Fruit fly (Drosophila melanogaster) whole organism, embryonic: ENCODE results near the gene CG7841.
A peak's percentile ranks its signal among the peaks of the same experiment; 100 is the strongest.

Source experiments
- CG10274 ChIP-seq: fragments of 200-800 bp; sonication (Bioruptor generic); optimal IDR thresholded peaks from 3 replicates; lab custom pipeline; 2017; ENCODE audit warnings: missing biosample characterization, mild to moderate bottlenecking, missing genetic modification characterization
- CG11695 ChIP-seq: fragments of 200-800 bp; sonication (Bioruptor generic); IDR thresholded peaks from 3 replicates; pipeline ENCODE4 v1.3.6; 2022; ENCODE audit warnings: missing biosample characterization, missing genetic modification characterization
- CG11696 ChIP-seq: fragments of 200-800 bp; sonication (Bioruptor generic); IDR thresholded peaks from 2 replicates; pipeline ENCODE4 v1.3.6; 2022; ENCODE audit warnings: missing biosample characterization, missing genetic modification characterization
- CG11723 ChIP-seq: fragments of 200-800 bp; sonication (Bioruptor generic); optimal IDR thresholded peaks from 2 replicates; lab custom pipeline; 2017; ENCODE audit warnings: missing biosample characterization, mild to moderate bottlenecking, missing genetic modification characterization
- CG12071 ChIP-seq: fragments of 200-800 bp; sonication (Bioruptor generic); optimal IDR thresholded peaks from 3 replicates; lab custom pipeline; 2018; ENCODE audit warnings: missing biosample characterization, mild to moderate bottlenecking, missing genetic modification characterization
- CG13894 ChIP-seq: fragments of 200-800 bp; sonication (Bioruptor generic); optimal IDR thresholded peaks from 3 replicates; lab custom pipeline; 2018; ENCODE audit warnings: missing biosample characterization, mild to moderate bottlenecking, missing genetic modification characterization, moderate library complexity
- CG17912 ChIP-seq: fragments of 200-800 bp; sonication (Bioruptor generic); optimal IDR thresholded peaks from 2 replicates; lab custom pipeline; 2018; ENCODE audit warnings: missing biosample characterization, mild to moderate bottlenecking, missing genetic modification characterization
- CG1792 ChIP-seq: fragments of 200-800 bp; sonication (Bioruptor generic); optimal IDR thresholded peaks from 2 replicates; lab custom pipeline; 2016; ENCODE audit warnings: missing biosample characterization, missing genetic modification characterization
- CG18262 ChIP-seq: fragments of 200-800 bp; optimal IDR thresholded peaks from 3 replicates; lab custom pipeline; 2019; ENCODE audit warnings: missing biosample characterization, mild to moderate bottlenecking, missing genetic modification characterization, moderate library complexity
- CG1832 ChIP-seq: fragments of 200-800 bp; sonication (Bioruptor generic); optimal IDR thresholded peaks from 2 replicates; lab custom pipeline; 2017; ENCODE audit warnings: missing biosample characterization, mild to moderate bottlenecking, missing genetic modification characterization, inconsistent platforms
- CG2116 ChIP-seq: fragments of 200-800 bp; sonication (Bioruptor generic); optimal IDR thresholded peaks from 3 replicates; lab custom pipeline; 2018; ENCODE audit warnings: missing biosample characterization, mild to moderate bottlenecking, missing genetic modification characterization
- CG2120 ChIP-seq: fragments of 200-800 bp; sonication (Bioruptor generic); optimal IDR thresholded peaks from 3 replicates; lab custom pipeline; 2016; ENCODE audit warnings: missing biosample characterization, missing genetic modification characterization
- CG2199 ChIP-seq: fragments of 200-800 bp; sonication (Bioruptor generic); IDR thresholded peaks from 3 replicates; pipeline ENCODE4 v1.3.6; 2022; ENCODE audit warnings: missing biosample characterization, missing genetic modification characterization
- CG31441 ChIP-seq: fragments of 200-800 bp; sonication (Bioruptor generic); IDR thresholded peaks from 2 replicates; pipeline ENCODE4 v1.3.6; 2022; ENCODE audit warnings: missing biosample characterization, missing genetic modification characterization
- CG33213 ChIP-seq: fragments of 200-800 bp; sonication (Bioruptor generic); optimal IDR thresholded peaks from 3 replicates; lab custom pipeline; 2016; ENCODE audit warnings: missing biosample characterization, missing genetic modification characterization
- CG6175 ChIP-seq: fragments of 200-800 bp; sonication (Bioruptor generic); IDR thresholded peaks from 3 replicates; pipeline ENCODE4 v1.3.6; 2022; ENCODE audit warnings: missing biosample characterization, missing genetic modification characterization
- CG6854 ChIP-seq: fragments of 200-800 bp; sonication (Bioruptor generic); optimal IDR thresholded peaks from 3 replicates; lab custom pipeline; 2017; ENCODE audit warnings: missing biosample characterization, mild to moderate bottlenecking, missing genetic modification characterization
- CG8281 ChIP-seq: fragments of 200-800 bp; sonication (Bioruptor generic); optimal IDR thresholded peaks from 2 replicates; lab custom pipeline; 2018; ENCODE audit warnings: missing biosample characterization, mild to moderate bottlenecking, missing genetic modification characterization, moderate library complexity
- CG8290 ChIP-seq, 3 experiments: fragments of 200-800 bp; sonication (Bioruptor generic); optimal IDR thresholded peaks; 2 replicates each; lab custom pipeline; 2016 to 2019; ENCODE audit warnings: missing biosample characterization in 3 of 3, missing genetic modification characterization in 3 of 3, mild to moderate bottlenecking in 2 of 3, moderate library complexity in 1 of 3
- Dll ChIP-seq: fragments of 200-800 bp; sonication (Bioruptor generic); IDR thresholded peaks from 4 replicates; pipeline ENCODE4 v1.3.6; 2022; ENCODE audit warnings: missing biosample characterization, missing genetic modification characterization; ENCODE audit not compliant: partially characterized antibody
- Hmr ChIP-seq: fragments of 200-800 bp; sonication (Bioruptor generic); optimal IDR thresholded peaks from 3 replicates; lab custom pipeline; 2017; ENCODE audit warnings: mild to moderate bottlenecking, missing biosample characterization, missing genetic modification reagents, missing genetic modification characterization
- Hr3 ChIP-seq: fragments of 200-800 bp; sonication (Bioruptor generic); optimal IDR thresholded peaks from 3 replicates; lab custom pipeline; 2016; ENCODE audit warnings: missing biosample characterization, missing genetic modification characterization
- Lim3 ChIP-seq: fragments of 200-800 bp; sonication (Bioruptor generic); IDR thresholded peaks from 2 replicates; pipeline ENCODE4 v1.3.6; 2022; ENCODE audit warnings: missing biosample characterization, missing genetic modification characterization
- Mes4 ChIP-seq: fragments of 200-800 bp; sonication (Bioruptor generic); optimal IDR thresholded peaks from 2 replicates; lab custom pipeline; 2016; ENCODE audit warnings: missing biosample characterization, missing genetic modification characterization
- Myb ChIP-seq: fragments of 200-800 bp; sonication (Bioruptor generic); optimal IDR thresholded peaks from 2 replicates; lab custom pipeline; 2016; ENCODE audit warnings: missing biosample characterization, missing genetic modification characterization
- Poxn ChIP-seq: fragments of 200-800 bp; sonication (Bioruptor generic); IDR thresholded peaks from 2 replicates; pipeline ENCODE4 v1.3.6; 2022; ENCODE audit warnings: missing biosample characterization, missing genetic modification characterization
- Rx ChIP-seq: fragments of 200-800 bp; sonication (Bioruptor generic); IDR thresholded peaks from 2 replicates; pipeline ENCODE4 v1.3.6; 2022; ENCODE audit warnings: missing biosample characterization, missing genetic modification characterization
- Sin3A ChIP-seq: fragments of >200 bp; optimal IDR thresholded peaks from 2 replicates; lab custom pipeline; 2018
- Usf ChIP-seq: fragments of 200-800 bp; sonication (Bioruptor generic); optimal IDR thresholded peaks from 2 replicates; lab custom pipeline; 2017; ENCODE audit warnings: missing genotype, missing biosample characterization, missing genetic modification characterization
- ara ChIP-seq: fragments of 200-800 bp; sonication (Bioruptor generic); IDR thresholded peaks from 2 replicates; pipeline ENCODE4 v1.3.6; 2022; ENCODE audit warnings: missing biosample characterization, missing genetic modification characterization
- ase ChIP-seq: fragments of 200-800 bp; sonication (Bioruptor generic); IDR thresholded peaks from 3 replicates; pipeline ENCODE4 v1.3.6; 2022; ENCODE audit warnings: missing biosample characterization, missing genetic modification characterization
- ato ChIP-seq: fragments of 200-800 bp; sonication (Bioruptor generic); IDR thresholded peaks from 2 replicates; pipeline ENCODE4 v1.3.6; 2022; ENCODE audit warnings: missing biosample characterization, missing genetic modification characterization; ENCODE audit not compliant: partially characterized antibody
- az2 ChIP-seq: fragments of 200-800 bp; sonication (Bioruptor generic); optimal IDR thresholded peaks from 3 replicates; lab custom pipeline; 2016; ENCODE audit warnings: missing biosample characterization, missing genetic modification characterization
- chinmo ChIP-seq: fragments of 200-800 bp; sonication (Bioruptor generic); IDR thresholded peaks from 4 replicates; pipeline ENCODE4 v1.3.6; 2022; ENCODE audit warnings: missing biosample characterization, missing genetic modification characterization; ENCODE audit not compliant: partially characterized antibody
- dm ChIP-seq: fragments of 200-800 bp; sonication (Bioruptor generic); optimal IDR thresholded peaks from 3 replicates; lab custom pipeline; 2016; ENCODE audit warnings: missing biosample characterization, missing genetic modification characterization
- dmrt99B ChIP-seq: fragments of 200-800 bp; sonication (Bioruptor generic); optimal IDR thresholded peaks from 2 replicates; lab custom pipeline; 2018; ENCODE audit warnings: missing biosample characterization, mild to moderate bottlenecking, missing genetic modification characterization, moderate library complexity
- fu2 ChIP-seq: fragments of 200-800 bp; sonication (Bioruptor generic); optimal IDR thresholded peaks from 2 replicates; lab custom pipeline; 2016; ENCODE audit warnings: missing biosample characterization, missing genetic modification characterization
- grau ChIP-seq: fragments of 200-800 bp; optimal IDR thresholded peaks from 3 replicates; lab custom pipeline; 2019; ENCODE audit warnings: missing biosample characterization, mild to moderate bottlenecking, missing genetic modification characterization, moderate library complexity
- gro ChIP-seq: fragments of 200-800 bp; sonication (Bioruptor generic); optimal IDR thresholded peaks from 2 replicates; lab custom pipeline; 2016; ENCODE audit warnings: missing biosample characterization, missing genetic modification characterization
- her ChIP-seq: fragments of 200-800 bp; sonication (Bioruptor generic); optimal IDR thresholded peaks from 2 replicates; lab custom pipeline; 2016; ENCODE audit warnings: missing biosample characterization, missing genetic modification characterization
- hkb ChIP-seq, 2 experiments: fragments of 200-800 bp in 1 of 2; fragments of >200 bp in 1 of 2; sonication (Bioruptor generic) in 1 of 2; IDR thresholded peaks in 1 of 2; optimal IDR thresholded peaks in 1 of 2; 2 replicates each; pipeline versions ENCODE4 v1.3.6 to Lab custom; 2017 to 2022; ENCODE audit warnings: missing biosample characterization in 1 of 2, missing genetic modification characterization in 1 of 2
- hth ChIP-seq: fragments of >200 bp; optimal IDR thresholded peaks from 2 replicates; lab custom pipeline; 2017; ENCODE audit warnings: inconsistent platforms
- ind ChIP-seq: fragments of 200-800 bp; sonication (Bioruptor generic); optimal IDR thresholded peaks from 3 replicates; lab custom pipeline; 2016; ENCODE audit warnings: missing biosample characterization, missing genetic modification characterization
- shn ChIP-seq: fragments of 200-800 bp; sonication (Bioruptor generic); optimal IDR thresholded peaks from 3 replicates; lab custom pipeline; 2016; ENCODE audit warnings: missing biosample characterization, missing genetic modification characterization
- sisA ChIP-seq: fragments of 200-800 bp; sonication (Bioruptor generic); IDR thresholded peaks from 2 replicates; pipeline ENCODE4 v1.3.6; 2022; ENCODE audit warnings: missing biosample characterization, missing genetic modification characterization
- slbo ChIP-seq: fragments of 200-800 bp; sonication (Bioruptor generic); IDR thresholded peaks from 2 replicates; pipeline ENCODE4 v1.3.6; 2022; ENCODE audit warnings: missing biosample characterization, missing genetic modification characterization
- tll ChIP-seq, 2 experiments: fragments of 200-800 bp in 1 of 2; fragments of >200 bp in 1 of 2; sonication (Bioruptor generic) in 1 of 2; optimal IDR thresholded peaks; 2 replicates each; lab custom pipeline; 2017 to 2019; ENCODE audit warnings: missing biosample characterization in 2 of 2, missing genetic modification characterization in 2 of 2, mild to moderate bottlenecking in 1 of 2, moderate library complexity in 1 of 2
- toy ChIP-seq: fragments of 200-800 bp; sonication (Bioruptor generic); IDR thresholded peaks from 2 replicates; pipeline ENCODE4 v1.3.6; 2022; ENCODE audit warnings: missing biosample characterization, missing genetic modification characterization
- usp ChIP-seq: fragments of >200 bp; optimal IDR thresholded peaks from 2 replicates; lab custom pipeline; 2017; ENCODE audit warnings: missing biosample characterization, missing genetic modification characterization

Gene CG7841

dm6 chr3L:15537916-15538581, 30.0 kb upstream of the CG7841 start:
- TF ChIP-seq az2 (GFP tag; lab: Kevin White, UChicago) (peak; percentile 68), CG6854 (GFP tag; lab: Kevin White, UChicago) (peak; percentile 54), gro (GFP tag; lab: Kevin White, UChicago) (peak; percentile 20), Mes4 (peak; percentile 2), CG33213 (GFP tag; lab: Kevin White, UChicago) (peak; percentile 7), ato (GFP tag; lab: Robert Waterston, UW) (no peak), grau (tag; lab: Kevin White, UChicago) (peak; percentile 78), CG11723 (peak; percentile 15), shn (GFP tag; lab: Kevin White, UChicago) (peak; percentile 49), CG10274 (GFP tag; lab: Kevin White, UChicago) (peak; percentile 47), Usf (GFP tag; lab: Kevin White, UChicago) (peak; percentile 1), ase (GFP tag; lab: Robert Waterston, UW) (peak; percentile 41; the same call in 1 of the 3 replicates), CG11696 (GFP tag; lab: Robert Waterston, UW) (0 out of 2 replicates have a peak, but pooled peaks have one; percentile 11), CG12071 (GFP tag; lab: Kevin White, UChicago) (no peak), chinmo (0 out of 4 replicates have a peak, but pooled peaks have one; percentile 42), toy (0 out of 2 replicates have a peak, but pooled peaks have one; percentile 16), CG11695 (peak; percentile 73; the same call in 2 of the 3 replicates), CG2116 (peak; percentile 14), CG8281 (tag; lab: Kevin White, UChicago) (peak; percentile 49), sisA (GFP tag; lab: Robert Waterston, UW) (no peak; the same call in none of the 2 replicates), Dll (GFP tag; lab: Robert Waterston, UW) (no peak), usp (GFP tag; lab: Kevin White, UChicago) (no peak), hth (lab: Kevin White, UChicago) (no peak), Hmr (GFP tag; lab: Kevin White, UChicago) (peak; percentile 73), Myb (GFP tag; lab: Kevin White, UChicago) (peak; percentile 12), CG18262 (tag; lab: Kevin White, UChicago) (peak; percentile 84), Sin3A (no peak), CG6175 (no peak), tll (GFP tag; optimal IDR thresholded peaks at IDR 0.05; lab: Kevin White, UChicago) (peak in 1 of 2 experiments; percentile 77), CG17912 (no peak), her (GFP tag; lab: Kevin White, UChicago) (peak; percentile 4), CG1792 (GFP tag; lab: Kevin White, UChicago) (no peak), CG2120 (peak; percentile 74), Hr3 (GFP tag; lab: Kevin White, UChicago) (peak; percentile 66), dm (GFP tag; lab: Kevin White, UChicago) (peak; percentile 9), ind (GFP tag; lab: Kevin White, UChicago) (peak; percentile 64), CG2199 (GFP tag; lab: Robert Waterston, UW) (peak; percentile 55; the same call in 1 of the 3 replicates), fu2 (peak; percentile 16), CG31441 (GFP tag; lab: Robert Waterston, UW) (peak; percentile 80), ara (GFP tag; lab: Robert Waterston, UW) (peak; percentile 42; the same call in 1 of the 2 replicates), slbo (peak; percentile 57; the same call in 1 of the 2 replicates), CG8290 (GFP tag; optimal IDR thresholded peaks at IDR 0.05; lab: Kevin White, UChicago) (no peak), CG8290 (tag; optimal IDR thresholded peaks at IDR 0.05; lab: Kevin White, UChicago) (no peak), CG1832 (GFP tag; lab: Kevin White, UChicago) (no peak), dmrt99B (tag; lab: Kevin White, UChicago) (peak; percentile 82), hkb (optimal IDR thresholded peaks at IDR 0.05; lab: Kevin White, UChicago) (no peak), hkb (GFP tag; IDR thresholded peaks at IDR 0.05; lab: Robert Waterston, UW) (0 out of 2 replicates have a peak, but pooled peaks have one; percentile 54), Lim3 (GFP tag; lab: Robert Waterston, UW) (no peak), CG13894 (no peak), Poxn (GFP tag; lab: Robert Waterston, UW) (no peak), Rx (GFP tag; lab: Robert Waterston, UW) (0 out of 2 replicates have a peak, but pooled peaks have one; percentile 10)
